Fruit fly (Drosophila melanogaster): Measurements from ENCODE around the gene CG1958.

The CG1958 gene

dm6 chrX:7293133-7293873 is 26.6 kb downstream of the CG1958 start (continued):
- peak; percentile 76 for TF ChIP-seq az2 (GFP tag; optimal IDR thresholded peaks at IDR 0.05)
- TF ChIP-seq CG7987 (GFP tag; optimal IDR thresholded peaks at IDR 0.05) = peak; percentile 45
- TF ChIP-seq CG30403 (GFP tag; optimal IDR thresholded peaks at IDR 0.05) = peak; percentile 77
- TF ChIP-seq gcm (GFP tag; optimal IDR thresholded peaks at IDR 0.05) = peak; percentile 77
- TF ChIP-seq MBD-R2 (GFP tag; IDR thresholded peaks at IDR 0.05) = no peak
- peak; percentile 81 for TF ChIP-seq CG2678 (tag; optimal IDR thresholded peaks at IDR 0.05)
- peak; percentile 49 for TF ChIP-seq slbo (GFP tag; IDR thresholded peaks at IDR 0.05)
- peak; percentile 38 for TF ChIP-seq ab (GFP tag; optimal IDR thresholded peaks at IDR 0.05)
- peak; percentile 79 for TF ChIP-seq Spps (tag; optimal IDR thresholded peaks at IDR 0.05)
- TF ChIP-seq CG34376 (GFP tag; optimal IDR thresholded peaks at IDR 0.05) = no peak
- TF ChIP-seq CG18599 (GFP tag; optimal IDR thresholded peaks at IDR 0.05) = peak; percentile 41
- TF ChIP-seq CG3838 (GFP tag; optimal IDR thresholded peaks at IDR 0.05) = peak; percentile 20
- TF ChIP-seq CG4617 (GFP tag; optimal IDR thresholded peaks at IDR 0.05; ENCODE audit: borderline replicate concordance) = peak; percentile 25
- peak; percentile 75 for TF ChIP-seq Side (GFP tag; optimal IDR thresholded peaks at IDR 0.05)
- peak; percentile 48 for TF ChIP-seq CrebB (tag; optimal IDR thresholded peaks at IDR 0.05)
- TF ChIP-seq CG2116 (GFP tag; optimal IDR thresholded peaks at IDR 0.05) = peak; percentile 31
- peak; percentile 83 for TF ChIP-seq NK7.1 (GFP tag; optimal IDR thresholded peaks at IDR 0.05)
- peak; percentile 80 for TF ChIP-seq CG33213 (GFP tag; optimal IDR thresholded peaks at IDR 0.05)
- TF ChIP-seq CG3847 (GFP tag; IDR thresholded peaks at IDR 0.05) = peak; percentile 53
- peak; percentile 83 for TF ChIP-seq CG33557 (GFP tag; optimal IDR thresholded peaks at IDR 0.05)
- peak; percentile 73 for TF ChIP-seq CG12942 (GFP tag; optimal IDR thresholded peaks at IDR 0.05)
- TF ChIP-seq phol (tag; optimal IDR thresholded peaks at IDR 0.05) = peak; percentile 88
- no peak for TF ChIP-seq Doc2 (GFP tag; IDR thresholded peaks at IDR 0.05)
- no peak for TF ChIP-seq vfl (GFP tag; optimal IDR thresholded peaks at IDR 0.05)
- peak; percentile 55 for TF ChIP-seq CG7271 (tag; optimal IDR thresholded peaks at IDR 0.05)
- peak; percentile 87 for TF ChIP-seq CG2712 (tag; optimal IDR thresholded peaks at IDR 0.05)
- TF ChIP-seq CHES-1-like (GFP tag; optimal IDR thresholded peaks at IDR 0.05) = peak; percentile 56
- TF ChIP-seq hkb (optimal IDR thresholded peaks at IDR 0.05) = no peak
- TF ChIP-seq hkb (GFP tag; IDR thresholded peaks at IDR 0.05) = peak; percentile 76
- peak; percentile 87 for TF ChIP-seq CG14710 (tag; optimal IDR thresholded peaks at IDR 0.05)
- peak; percentile 58 for TF ChIP-seq Bdp1 (GFP tag; optimal IDR thresholded peaks at IDR 0.05)
- peak; percentile 82 for TF ChIP-seq CG3407 (GFP tag; optimal IDR thresholded peaks at IDR 0.05)
- TF ChIP-seq prd (optimal IDR thresholded peaks at IDR 0.05) = no peak
- peak; percentile 93 for TF ChIP-seq prd (GFP tag; IDR thresholded peaks at IDR 0.05)
- TF ChIP-seq E2f1 (GFP tag; IDR thresholded peaks at IDR 0.05) = peak; percentile 79
- peak; percentile 77 for TF ChIP-seq slp2 (GFP tag; optimal IDR thresholded peaks at IDR 0.05)
- peak; percentile 62 for TF ChIP-seq CG3065 (GFP tag; optimal IDR thresholded peaks at IDR 0.05)
- TF ChIP-seq CG1832 (GFP tag; optimal IDR thresholded peaks at IDR 0.05) = no peak
- TF ChIP-seq CG17802 (tag; optimal IDR thresholded peaks at IDR 0.05) = peak; percentile 84
- peak; percentile 4 for TF ChIP-seq CTCF (GFP tag; optimal IDR thresholded peaks at IDR 0.05)
- peak; percentile 46 for TF ChIP-seq CG10543 (GFP tag; optimal IDR thresholded peaks at IDR 0.05)
- peak; percentile 83 for TF ChIP-seq gsb-n (tag; optimal IDR thresholded peaks at IDR 0.05)
- peak; percentile 66 for TF ChIP-seq dimm (GFP tag; IDR thresholded peaks at IDR 0.05)
- no peak for TF ChIP-seq pzg (GFP tag; optimal IDR thresholded peaks at IDR 0.05)
- TF ChIP-seq Sry-β (GFP tag; optimal IDR thresholded peaks at IDR 0.05) = peak; percentile 42
- peak; percentile 74 for TF ChIP-seq NfI (GFP tag; optimal IDR thresholded peaks at IDR 0.05)
- TF ChIP-seq Dll (GFP tag; IDR thresholded peaks at IDR 0.05; ENCODE audit: partially characterized antibody) = no peak
- TF ChIP-seq Dp (GFP tag; optimal IDR thresholded peaks at IDR 0.05) = no peak
- peak; percentile 31 for TF ChIP-seq yki (optimal IDR thresholded peaks at IDR 0.05)
- TF ChIP-seq CG4404 (GFP tag; IDR thresholded peaks at IDR 0.05) = peak; percentile 87
- no peak for TF ChIP-seq CG6854 (GFP tag; optimal IDR thresholded peaks at IDR 0.05)

All from whole organism, embryonic.